Fruit fly (Drosophila melanogaster) whole organism, embryonic: ENCODE measurements around the gene CG31223.

Experiments
- CG10366 ChIP-seq: fragments of 200-800 bp; sonication (Bioruptor generic); IDR thresholded peaks from 2 replicates; pipeline ENCODE4 v1.3.6; 2022; ENCODE audit warnings: missing biosample characterization, missing genetic modification characterization
- CG10543 ChIP-seq: fragments of 200-800 bp; sonication (Bioruptor generic); optimal IDR thresholded peaks from 3 replicates; lab custom pipeline; 2017; ENCODE audit warnings: missing biosample characterization, mild to moderate bottlenecking, missing genetic modification characterization, moderate library complexity
- CG12155 ChIP-seq: fragments of 200-800 bp; sonication (Bioruptor generic); optimal IDR thresholded peaks from 3 replicates; lab custom pipeline; 2016; ENCODE audit warnings: missing biosample characterization, missing genetic modification characterization
- CG12219 ChIP-seq: fragments of 200-800 bp; sonication (Bioruptor generic); optimal IDR thresholded peaks from 3 replicates; lab custom pipeline; 2018; ENCODE audit warnings: missing biosample characterization, mild to moderate bottlenecking, missing genetic modification characterization
- CG12236 ChIP-seq: fragments of 200-800 bp; sonication (Bioruptor generic); optimal IDR thresholded peaks from 2 replicates; lab custom pipeline; 2016; ENCODE audit warnings: missing biosample characterization, missing genetic modification characterization
- CG12299 ChIP-seq: fragments of 200-800 bp; sonication (Bioruptor generic); optimal IDR thresholded peaks from 2 replicates; lab custom pipeline; 2018; ENCODE audit warnings: missing biosample characterization, mild to moderate bottlenecking, missing genetic modification characterization
- CG13296 ChIP-seq: fragments of 200-800 bp; sonication (Bioruptor generic); optimal IDR thresholded peaks from 3 replicates; lab custom pipeline; 2018; ENCODE audit warnings: missing biosample characterization, mild to moderate bottlenecking, missing genetic modification characterization
- CG14014 ChIP-seq: fragments of 200-800 bp; sonication (Bioruptor generic); IDR thresholded peaks from 2 replicates; pipeline ENCODE4 v1.3.6; 2022; ENCODE audit warnings: missing biosample characterization, missing genetic modification characterization
- CG14441 ChIP-seq: fragments of 200-800 bp; sonication (Bioruptor generic); IDR thresholded peaks from 2 replicates; pipeline ENCODE4 v1.3.6; 2022; ENCODE audit warnings: missing biosample characterization, missing genetic modification characterization
- CG15696 ChIP-seq: fragments of 200-800 bp; sonication (Bioruptor generic); optimal IDR thresholded peaks from 2 replicates; lab custom pipeline; 2019; ENCODE audit warnings: missing biosample characterization, mild to moderate bottlenecking, missing genetic modification characterization, moderate library complexity
- CG1647 ChIP-seq: fragments of 200-800 bp; sonication (Bioruptor generic); optimal IDR thresholded peaks from 3 replicates; lab custom pipeline; 2016; ENCODE audit warnings: missing biosample characterization, missing genetic modification characterization
- CG2120 ChIP-seq: fragments of 200-800 bp; sonication (Bioruptor generic); optimal IDR thresholded peaks from 3 replicates; lab custom pipeline; 2016; ENCODE audit warnings: missing biosample characterization, missing genetic modification characterization
- CG30020 ChIP-seq: fragments of 200-800 bp; optimal IDR thresholded peaks from 2 replicates; lab custom pipeline; 2019; ENCODE audit warnings: missing biosample characterization, mild to moderate bottlenecking, missing genetic modification characterization, moderate library complexity
- CG31441 ChIP-seq: fragments of 200-800 bp; sonication (Bioruptor generic); IDR thresholded peaks from 2 replicates; pipeline ENCODE4 v1.3.6; 2022; ENCODE audit warnings: missing biosample characterization, missing genetic modification characterization
- CG4424 ChIP-seq: fragments of 200-800 bp; sonication (Bioruptor generic); optimal IDR thresholded peaks from 3 replicates; lab custom pipeline; 2016; ENCODE audit warnings: missing biosample characterization, missing genetic modification characterization
- CG7556 ChIP-seq: fragments of 200-800 bp; sonication (Bioruptor generic); optimal IDR thresholded peaks from 2 replicates; lab custom pipeline; 2017; ENCODE audit warnings: missing biosample characterization, mild to moderate bottlenecking, missing genetic modification characterization
- CG7786 ChIP-seq: fragments of 200-800 bp; sonication (Bioruptor generic); optimal IDR thresholded peaks from 2 replicates; lab custom pipeline; 2016; ENCODE audit warnings: missing biosample characterization, missing genetic modification characterization
- CG8089 ChIP-seq: fragments of 200-800 bp; sonication (Bioruptor generic); optimal IDR thresholded peaks from 3 replicates; lab custom pipeline; 2016; ENCODE audit warnings: missing biosample characterization, missing genetic modification characterization
- CG8359 ChIP-seq: fragments of 200-800 bp; sonication (Bioruptor generic); optimal IDR thresholded peaks from 2 replicates; lab custom pipeline; 2017; ENCODE audit warnings: missing biosample characterization, mild to moderate bottlenecking, missing genetic modification characterization, borderline replicate concordance
- CG9609 ChIP-seq: fragments of 200-800 bp; sonication (Bioruptor generic); optimal IDR thresholded peaks from 3 replicates; lab custom pipeline; 2016; ENCODE audit warnings: missing biosample characterization, missing genetic modification characterization
- D19A ChIP-seq: fragments of 200-800 bp; optimal IDR thresholded peaks from 3 replicates; lab custom pipeline; 2019; ENCODE audit warnings: missing biosample characterization, mild to moderate bottlenecking, missing genetic modification characterization, moderate library complexity
- Dbx ChIP-seq: fragments of 200-800 bp; sonication (Bioruptor generic); IDR thresholded peaks from 3 replicates; pipeline ENCODE4 v1.3.6; 2022; ENCODE audit warnings: missing biosample characterization, missing genetic modification characterization
- Dek ChIP-seq: fragments of 200-800 bp; sonication (Bioruptor generic); optimal IDR thresholded peaks from 3 replicates; lab custom pipeline; 2019; ENCODE audit warnings: missing biosample characterization, mild to moderate bottlenecking, missing genetic modification characterization, moderate library complexity
- Doc2 ChIP-seq: fragments of 200-800 bp; sonication (Bioruptor generic); IDR thresholded peaks from 2 replicates; pipeline ENCODE4 v1.3.6; 2022; ENCODE audit warnings: missing biosample characterization, missing genetic modification characterization
- Dref ChIP-seq: fragments of 200-800 bp; sonication (Bioruptor generic); IDR thresholded peaks from 2 replicates; pipeline ENCODE4 v1.3.6; 2022; ENCODE audit warnings: missing biosample characterization, missing genetic modification characterization
- ERR ChIP-seq: fragments of 200-800 bp; sonication (Bioruptor generic); optimal IDR thresholded peaks from 2 replicates; lab custom pipeline; 2016; ENCODE audit warnings: missing biosample characterization, missing genetic modification characterization
- Fer1 ChIP-seq: fragments of 200-800 bp; sonication (Bioruptor generic); optimal IDR thresholded peaks from 2 replicates; lab custom pipeline; 2017; ENCODE audit warnings: missing biosample characterization, mild to moderate bottlenecking, missing genetic modification characterization
- Hmx ChIP-seq: fragments of 200-800 bp; sonication (Bioruptor generic); optimal IDR thresholded peaks from 2 replicates; lab custom pipeline; 2016; ENCODE audit warnings: missing biosample characterization, missing genetic modification characterization
- Hsf ChIP-seq: fragments of 200-800 bp; sonication (Bioruptor generic); optimal IDR thresholded peaks from 3 replicates; lab custom pipeline; 2016; ENCODE audit warnings: missing biosample characterization, missing genetic modification characterization
- Nf-YC ChIP-seq: fragments of 200-800 bp; optimal IDR thresholded peaks from 3 replicates; lab custom pipeline; 2019; ENCODE audit warnings: missing biosample characterization, mild to moderate bottlenecking, missing genetic modification characterization, moderate library complexity
- NfI ChIP-seq: fragments of 200-800 bp; sonication (Bioruptor generic); optimal IDR thresholded peaks from 3 replicates; lab custom pipeline; 2018; ENCODE audit warnings: missing biosample characterization, mild to moderate bottlenecking, missing genetic modification characterization, moderate library complexity
- Ssrp ChIP-seq: fragments of 200-800 bp; sonication (Bioruptor generic); optimal IDR thresholded peaks from 2 replicates; lab custom pipeline; 2018; ENCODE audit warnings: missing biosample characterization, mild to moderate bottlenecking, missing genetic modification characterization, moderate library complexity
- YL-1 ChIP-seq: fragments of 200-800 bp; sonication (Bioruptor generic); optimal IDR thresholded peaks from 3 replicates; lab custom pipeline; 2017; ENCODE audit warnings: missing biosample characterization, mild to moderate bottlenecking, missing genetic modification characterization
- ase ChIP-seq: fragments of 200-800 bp; sonication (Bioruptor generic); IDR thresholded peaks from 3 replicates; pipeline ENCODE4 v1.3.6; 2022; ENCODE audit warnings: missing biosample characterization, missing genetic modification characterization
- bbx ChIP-seq: fragments of 200-800 bp; sonication (Bioruptor generic); IDR thresholded peaks from 2 replicates; pipeline ENCODE4 v1.3.6; 2022; ENCODE audit warnings: missing biosample characterization, missing genetic modification characterization; ENCODE audit not compliant: partially characterized antibody
- cas ChIP-seq: fragments of 200-800 bp; sonication (Bioruptor generic); IDR thresholded peaks from 2 replicates; pipeline ENCODE4 v1.3.6; 2022; ENCODE audit warnings: missing biosample characterization, missing genetic modification characterization
- ems ChIP-seq: fragments of 200-800 bp; sonication (Bioruptor generic); optimal IDR thresholded peaks from 3 replicates; lab custom pipeline; 2016; ENCODE audit warnings: missing biosample characterization, missing genetic modification characterization
- fd64A ChIP-seq: fragments of 200-800 bp; sonication (Bioruptor generic); optimal IDR thresholded peaks from 3 replicates; lab custom pipeline; 2018; ENCODE audit warnings: missing biosample characterization, mild to moderate bottlenecking, missing genetic modification characterization
- ham ChIP-seq: fragments of 200-800 bp; sonication (Bioruptor generic); IDR thresholded peaks from 2 replicates; pipeline ENCODE4 v1.3.6; 2022; ENCODE audit warnings: missing biosample characterization, missing genetic modification characterization
- luna ChIP-seq: fragments of 200-800 bp; sonication (Bioruptor generic); optimal IDR thresholded peaks from 2 replicates; lab custom pipeline; 2016; ENCODE audit warnings: missing biosample characterization, missing genetic modification characterization
- nmo ChIP-seq: fragments of 200-800 bp; sonication (Bioruptor generic); optimal IDR thresholded peaks from 2 replicates; lab custom pipeline; 2018; ENCODE audit warnings: missing biosample characterization, mild to moderate bottlenecking, missing genetic modification characterization, moderate library complexity
- nom ChIP-seq: fragments of 200-800 bp; sonication (Bioruptor generic); optimal IDR thresholded peaks from 2 replicates; lab custom pipeline; 2017; ENCODE audit warnings: missing biosample characterization, missing genetic modification characterization, mild to moderate bottlenecking, moderate library complexity, missing genetic modification reagents
- rib ChIP-seq: fragments of 200-800 bp; sonication (Bioruptor generic); IDR thresholded peaks from 2 replicates; pipeline ENCODE4 v1.3.6; 2022; ENCODE audit warnings: missing biosample characterization, missing genetic modification characterization
- slou ChIP-seq: fragments of 200-800 bp; sonication (Bioruptor generic); optimal IDR thresholded peaks from 3 replicates; lab custom pipeline; 2016; ENCODE audit warnings: missing biosample characterization, missing genetic modification characterization
- stwl ChIP-seq: fragments of 200-800 bp; sonication (Bioruptor generic); optimal IDR thresholded peaks from 3 replicates; lab custom pipeline; 2018; ENCODE audit warnings: missing biosample characterization, mild to moderate bottlenecking, missing genetic modification characterization, moderate library complexity
- tll ChIP-seq, 2 experiments: fragments of 200-800 bp in 1 of 2; fragments of >200 bp in 1 of 2; sonication (Bioruptor generic) in 1 of 2; optimal IDR thresholded peaks; 2 replicates each; lab custom pipeline; 2017 to 2019; ENCODE audit warnings: missing biosample characterization in 2 of 2, missing genetic modification characterization in 2 of 2, mild to moderate bottlenecking in 1 of 2, moderate library complexity in 1 of 2
- zfh1 ChIP-seq: fragments of 200-800 bp; sonication (Bioruptor generic); IDR thresholded peaks from 3 replicates; pipeline ENCODE4 v1.3.6; 2022; ENCODE audit warnings: missing biosample characterization, missing genetic modification characterization

CG31223 gene

DNA sequence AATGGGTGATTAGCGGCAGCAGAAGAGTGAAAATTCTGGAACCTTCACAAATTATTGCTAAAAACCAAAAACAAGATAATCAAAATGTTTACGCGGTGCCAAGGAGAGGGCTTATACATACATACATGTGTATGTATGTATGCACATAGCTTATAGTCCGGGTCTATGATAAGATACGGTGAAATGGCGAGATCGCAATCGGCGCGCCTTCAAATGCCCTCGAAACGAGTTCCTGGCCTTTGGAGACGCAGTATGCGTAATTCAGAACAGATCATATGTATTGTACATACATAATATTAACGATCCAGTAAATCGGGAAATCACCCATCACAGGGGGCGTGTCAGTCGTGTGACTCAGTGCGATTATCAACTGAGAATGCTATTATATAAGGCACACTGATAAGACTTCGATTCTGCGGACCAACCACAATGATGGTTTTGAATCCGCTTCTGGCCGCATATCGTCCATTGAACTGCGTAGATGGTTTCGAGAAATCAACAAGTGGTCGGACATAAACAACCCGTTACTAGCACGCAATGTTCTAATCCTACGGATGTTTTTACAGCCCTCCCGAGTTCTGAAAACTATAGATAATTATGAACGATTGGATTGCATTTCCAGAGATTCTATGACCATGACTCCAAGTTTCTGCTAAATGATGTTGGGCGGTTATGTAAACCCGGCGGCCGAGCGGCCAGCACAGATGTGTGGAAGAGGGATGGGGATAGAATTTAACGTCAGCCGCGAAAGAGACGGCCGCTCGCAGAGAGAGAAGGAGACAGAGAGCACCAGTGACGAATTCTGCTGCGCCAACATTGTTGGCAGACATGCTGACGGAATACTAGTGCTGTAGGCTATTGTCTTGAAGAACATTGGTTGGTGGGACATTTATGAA, 2.2 kb upstream of the CG31223 start (continued):
- no peak for TF ChIP-seq Dbx (GFP tag; lab: Robert Waterston, UW)
- TF ChIP-seq NfI, result no peak
- no peak for TF ChIP-seq ERR (GFP tag; lab: Kevin White, UChicago)
- TF ChIP-seq CG30020 (tag; lab: Kevin White, UChicago), result no peak
- peak in 1 of 2 experiments; percentile 77 for TF ChIP-seq tll (GFP tag; optimal IDR thresholded peaks at IDR 0.05; lab: Kevin White, UChicago)
- TF ChIP-seq ham (GFP tag; lab: Robert Waterston, UW), result no peak
- TF ChIP-seq D19A (tag; lab: Kevin White, UChicago), result no peak
- no peak for TF ChIP-seq CG8359 (GFP tag; lab: Kevin White, UChicago)
- TF ChIP-seq Nf-YC (tag; lab: Kevin White, UChicago), result no peak
- peak; percentile 6 for TF ChIP-seq Fer1
- TF ChIP-seq zfh1 (GFP tag; lab: Robert Waterston, UW), result peak; percentile 52; the same call in 2 of the 3 replicates
- peak; percentile 64 for TF ChIP-seq rib (GFP tag; lab: Robert Waterston, UW)
- no peak for TF ChIP-seq cas (GFP tag; lab: Robert Waterston, UW)
- no peak for TF ChIP-seq slou (GFP tag; lab: Kevin White, UChicago)
- TF ChIP-seq CG14014, result 0 out of 2 replicates have a peak, but pooled peaks have one; percentile 13
- peak; percentile 3 for TF ChIP-seq stwl (tag; lab: Kevin White, UChicago)
- TF ChIP-seq CG12299, result no peak
- TF ChIP-seq, all 482 proteins: peak for 73

DNA sequence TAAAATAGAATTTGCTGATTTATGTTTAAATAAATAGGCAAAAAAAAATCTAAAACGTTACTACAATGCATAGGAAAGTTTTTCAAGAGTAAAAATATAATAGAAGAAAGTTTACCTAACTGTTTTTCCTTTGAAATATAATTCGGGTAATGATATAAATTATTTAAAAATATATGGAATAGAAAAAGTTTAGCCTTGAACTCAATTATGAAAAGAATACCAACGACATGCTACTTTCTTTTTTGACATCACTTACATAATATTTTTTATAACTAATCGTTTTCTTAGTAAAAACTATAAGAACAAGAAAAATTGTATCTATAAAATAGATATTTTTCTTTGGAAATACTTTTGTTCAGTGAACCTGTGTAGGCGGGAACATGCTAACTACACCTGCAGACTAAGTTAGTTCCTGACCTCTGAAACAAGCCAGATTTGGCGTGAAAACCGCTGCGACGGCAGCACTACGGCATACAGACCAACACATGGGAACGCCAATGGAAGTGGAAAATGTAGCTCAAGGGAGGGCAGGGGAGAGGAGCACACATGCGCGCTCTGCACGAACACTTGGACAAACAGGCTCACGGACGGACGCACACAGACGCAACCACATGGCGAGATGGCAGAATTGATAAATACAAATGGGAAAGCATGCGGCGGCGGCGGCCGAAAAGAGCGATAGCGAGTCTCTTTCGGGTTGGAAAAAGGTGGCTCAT, 1.4 kb upstream of the CG31223 start:
- TF ChIP-seq nom (GFP tag; lab: Kevin White, UChicago) (no peak), fd64A (no peak), Dek (tag; lab: Kevin White, UChicago) (peak; percentile 36), CG1647 (GFP tag; lab: Kevin White, UChicago) (no peak), Ssrp (peak; percentile 42), CG7556 (GFP tag; lab: Kevin White, UChicago) (peak; percentile 71), CG10366 (GFP tag; lab: Robert Waterston, UW) (no peak), CG12236 (no peak), Doc2 (no peak), CG13296 (GFP tag; lab: Kevin White, UChicago) (no peak), CG14441 (0 out of 2 replicates have a peak, but pooled peaks have one; percentile 34), CG10543 (peak; percentile 93), nmo (GFP tag; lab: Kevin White, UChicago) (peak; percentile 53), CG12219 (GFP tag; lab: Kevin White, UChicago) (no peak), ase (GFP tag; lab: Robert Waterston, UW) (no peak), CG31441 (GFP tag; lab: Robert Waterston, UW) (peak; percentile 28; the same call in 1 of the 2 replicates), bbx (peak; percentile 50; the same call in 1 of the 2 replicates), luna (GFP tag; lab: Kevin White, UChicago) (no peak), Dref (GFP tag; lab: Robert Waterston, UW) (no peak), CG7786 (no peak), CG4424 (no peak), CG12155 (no peak), YL-1 (GFP tag; lab: Kevin White, UChicago) (no peak), CG15696 (tag; lab: Kevin White, UChicago) (no peak), CG12299 (no peak), Hsf (GFP tag; lab: Kevin White, UChicago) (no peak), CG2120 (no peak), CG8089 (GFP tag; lab: Kevin White, UChicago) (no peak), CG9609 (GFP tag; lab: Kevin White, UChicago) (no peak), Hmx (GFP tag; lab: Kevin White, UChicago) (no peak), ems (GFP tag; lab: Kevin White, UChicago) (no peak)
